Worm (Caenorhabditis elegans) whole organism, young adult: ENCODE data around the gene srt-32.

Source experiments
- aptf-3 ChIP-seq: fragments of 200-800 bp; sonication (Bioruptor generic); IDR thresholded peaks from 2 replicates; pipeline ENCODE4 v1.3.6; 2022; ENCODE audit warnings: missing genetic modification characterization, missing compliant biosample characterization
- ceh-40 ChIP-seq: fragments of 200-800 bp; sonication (Bioruptor generic); IDR thresholded peaks from 2 replicates; pipeline ENCODE4 v1.3.6; 2022; ENCODE audit warnings: missing genetic modification characterization, missing compliant biosample characterization
- ceh-79 ChIP-seq: sonication (generic microtip); optimal IDR thresholded peaks from 2 replicates; lab custom pipeline; 2017; ENCODE audit warnings: mild to moderate bottlenecking, missing genetic modification characterization, missing compliant biosample characterization
- efl-1 ChIP-seq: fragments of 150-350 bp; optimal IDR thresholded peaks from 2 replicates; lab custom pipeline; 2014; ENCODE audit warnings: missing biosample characterization, missing genetic modification reagents, missing genetic modification characterization
- ets-4 ChIP-seq: fragments of 200-800 bp; sonication (Bioruptor generic); optimal IDR thresholded peaks from 2 replicates; lab custom pipeline; 2018; ENCODE audit warnings: mild to moderate bottlenecking, missing genetic modification characterization, missing compliant biosample characterization
- lin-54 ChIP-seq: fragments of 200-800 bp; sonication (Bioruptor generic); optimal IDR thresholded peaks from 2 replicates; lab custom pipeline; 2018; ENCODE audit warnings: mild to moderate bottlenecking, missing genetic modification characterization, missing compliant biosample characterization
- nhr-179 ChIP-seq: sonication (generic microtip); optimal IDR thresholded peaks from 2 replicates; lab custom pipeline; 2016; ENCODE audit warnings: mild to moderate bottlenecking, missing genetic modification characterization, missing compliant biosample characterization
- nhr-27 ChIP-seq: fragments of 200-800 bp; sonication (Bioruptor generic); optimal IDR thresholded peaks from 2 replicates; lab custom pipeline; 2018; ENCODE audit warnings: mild to moderate bottlenecking, missing genetic modification characterization, moderate library complexity, missing compliant biosample characterization
- nhr-90 ChIP-seq: sonication (generic microtip); optimal IDR thresholded peaks from 2 replicates; lab custom pipeline; 2016; ENCODE audit warnings: missing genotype, mild to moderate bottlenecking, missing genetic modification characterization, missing compliant biosample characterization
- snpc-3.4 ChIP-seq: sonication (generic microtip); optimal IDR thresholded peaks from 2 replicates; lab custom pipeline; 2017; ENCODE audit warnings: missing genetic modification characterization, mild to moderate bottlenecking, missing compliant biosample characterization, antibody characterized with exemption, moderate library complexity, missing genotype, missing genetic modification reagents
- snpc-4 ChIP-seq, 5 experiments: fragments of 150-350 bp in 1 of 5; sonication (generic microtip) in 4 of 5; optimal IDR thresholded peaks; 2 replicates each; lab custom pipeline; 2014 to 2018; ENCODE audit warnings: missing genetic modification characterization in 5 of 5, missing biosample characterization in 3 of 5, antibody characterized with exemption in 2 of 5, mild to moderate bottlenecking in 2 of 5, missing compliant biosample characterization in 2 of 5, missing genotype in 2 of 5, moderate library complexity in 2 of 5, missing genetic modification reagents in 1 of 5
- unc-62 ChIP-seq: fragments of 150-350 bp; optimal IDR thresholded peaks from 2 replicates; lab custom pipeline; 2014; ENCODE audit warnings: missing biosample characterization, missing genetic modification reagents, missing genetic modification characterization

ce11 chrV:14525089-14525488, 34.3 kb upstream of the srt-32 start, which contains the start of gene hda-1:
- no peak for TF ChIP-seq nhr-179 (tag; lab: Kevin White, UChicago)
- no peak for TF ChIP-seq snpc-4 (GFP tag; optimal IDR thresholded peaks at IDR 0.05; lab: Kevin White, UChicago)
- no peak for TF ChIP-seq snpc-4 (tag; optimal IDR thresholded peaks at IDR 0.05; lab: Kevin White, UChicago)
- no peak for TF ChIP-seq lin-54
- no peak for TF ChIP-seq snpc-3.4 (tag; lab: Kevin White, UChicago)
- no peak for TF ChIP-seq ceh-40 (GFP tag; lab: Robert Waterston, UW)
- TF ChIP-seq efl-1 (GFP tag; lab: Kevin White, UChicago) = no peak
- TF ChIP-seq ceh-79 = no peak
- TF ChIP-seq nhr-90 (tag; lab: Kevin White, UChicago) = no peak
- TF ChIP-seq nhr-27 (tag; lab: Kevin White, UChicago) = no peak
- TF ChIP-seq unc-62 = no peak
- no peak for TF ChIP-seq aptf-3 (GFP tag; lab: Robert Waterston, UW)
- no peak for TF ChIP-seq ets-4 (GFP tag; lab: Kevin White, UChicago)
